Worm (Caenorhabditis elegans) whole organism, L1 larva: ENCODE results near the gene tsp-17.

ENCODE experiments used
- C34B4.2 ChIP-seq: sonication (generic microtip); optimal IDR thresholded peaks from 2 replicates; lab custom pipeline; 2017; ENCODE audit warnings: mild to moderate bottlenecking, missing genetic modification characterization, missing compliant biosample characterization
- F16B12.6 ChIP-seq: fragments of 150-350 bp; optimal IDR thresholded peaks from 2 replicates; lab custom pipeline; 2014; ENCODE audit warnings: missing biosample characterization, missing genetic modification characterization
- Y116A8C.19 ChIP-seq: sonication (generic microtip); optimal IDR thresholded peaks from 2 replicates; lab custom pipeline; 2016; ENCODE audit warnings: missing compliant biosample characterization, missing genetic modification characterization, borderline replicate concordance
- ceh-63 ChIP-seq: fragments of 200-800 bp; sonication (Bioruptor generic); optimal IDR thresholded peaks from 2 replicates; lab custom pipeline; 2018; ENCODE audit warnings: mild to moderate bottlenecking, missing genetic modification characterization, missing compliant biosample characterization
- ceh-90 ChIP-seq: sonication (generic microtip); optimal IDR thresholded peaks from 2 replicates; lab custom pipeline; 2016; ENCODE audit warnings: missing genetic modification characterization, missing compliant biosample characterization
- dsc-1 ChIP-seq: sonication (generic microtip); optimal IDR thresholded peaks from 2 replicates; lab custom pipeline; 2016; ENCODE audit warnings: mild to moderate bottlenecking, missing genetic modification characterization, missing compliant biosample characterization
- efl-1 ChIP-seq, 4 experiments: fragments of 150-350 bp; optimal IDR thresholded peaks in 3 of 4; peaks in 1 of 4; 1 replicate in 1 of 4; 2 replicates in 3 of 4; lab custom pipeline; 2014; ENCODE audit warnings: missing biosample characterization in 2 of 4, missing genetic modification characterization in 2 of 4, missing genetic modification reagents in 2 of 4
- egl-27 ChIP-seq, 2 experiments: fragments of 150-350 bp in 1 of 2; sonication (generic microtip); optimal IDR thresholded peaks; 3 replicates each; lab custom pipeline; 2017 to 2018; ENCODE audit warnings: missing biosample characterization in 2 of 2, missing genetic modification characterization in 2 of 2, missing genetic modification reagents in 2 of 2
- elt-2 ChIP-seq: sonication (generic microtip); optimal IDR thresholded peaks from 2 replicates; lab custom pipeline; 2016; ENCODE audit warnings: missing genetic modification characterization, mild to moderate bottlenecking, inconsistent platforms, missing compliant biosample characterization, missing genetic modification reagents
- ets-5 ChIP-seq: fragments of 200-800 bp; sonication (Bioruptor generic); IDR thresholded peaks from 2 replicates; pipeline ENCODE4 v1.3.6; 2022; ENCODE audit warnings: missing genetic modification characterization, missing compliant biosample characterization
- fkh-10 ChIP-seq: sonication (generic microtip); optimal IDR thresholded peaks from 2 replicates; lab custom pipeline; 2017; ENCODE audit warnings: missing biosample characterization, missing genetic modification reagents, missing genetic modification characterization
- fos-1 ChIP-seq: fragments of 150-350 bp; optimal IDR thresholded peaks from 2 replicates; lab custom pipeline; 2014; ENCODE audit warnings: missing biosample characterization, missing genetic modification characterization
- grh-1 ChIP-seq: fragments of 200-800 bp; sonication (Bioruptor generic); IDR thresholded peaks from 2 replicates; pipeline ENCODE4 v1.3.6; 2022; ENCODE audit warnings: missing genetic modification reagents, missing genetic modification characterization, missing compliant biosample characterization
- hlh-17 ChIP-seq: fragments of 200-800 bp; sonication (Bioruptor generic); optimal IDR thresholded peaks from 2 replicates; lab custom pipeline; 2018; ENCODE audit warnings: missing genetic modification characterization, mild to moderate bottlenecking, missing compliant biosample characterization, moderate library complexity, borderline replicate concordance
- hpl-2 ChIP-seq: fragments of 150-350 bp; optimal IDR thresholded peaks from 2 replicates; lab custom pipeline; 2014; ENCODE audit warnings: missing biosample characterization, missing genetic modification reagents, missing genetic modification characterization
- isw-1 ChIP-seq: fragments of 200-800 bp; sonication (Bioruptor generic); IDR thresholded peaks from 2 replicates; pipeline ENCODE4 v1.3.6; 2022; ENCODE audit warnings: missing genetic modification characterization, missing compliant biosample characterization
- lin-14 ChIP-seq: fragments of 200-800 bp; sonication (Bioruptor generic); optimal IDR thresholded peaks from 2 replicates; lab custom pipeline; 2018; ENCODE audit warnings: mild to moderate bottlenecking, missing genetic modification characterization, moderate library complexity, missing compliant biosample characterization
- lin-35 ChIP-seq, 2 experiments: fragments of 150-350 bp; optimal IDR thresholded peaks; 2 replicates each; lab custom pipeline; 2014; ENCODE audit warnings: missing biosample characterization in 2 of 2, missing genetic modification characterization in 2 of 2, missing genetic modification reagents in 2 of 2
- lir-3 ChIP-seq: sonication (generic microtip); optimal IDR thresholded peaks from 2 replicates; lab custom pipeline; 2016; ENCODE audit warnings: mild to moderate bottlenecking, missing genetic modification characterization, moderate library complexity, missing compliant biosample characterization; ENCODE audit not compliant: poor library complexity
- lsy-2 ChIP-seq, 2 experiments: fragments of 150-350 bp; optimal IDR thresholded peaks; 2 replicates each; lab custom pipeline; 2014; ENCODE audit warnings: missing biosample characterization in 2 of 2, missing genetic modification characterization in 2 of 2
- mdl-1 ChIP-seq, 2 experiments: fragments of 150-350 bp; optimal IDR thresholded peaks; 2 replicates each; lab custom pipeline; 2014 to 2017; ENCODE audit warnings: missing biosample characterization in 2 of 2, missing genetic modification characterization in 2 of 2, inconsistent platforms in 1 of 2
- nhr-19 ChIP-seq: fragments of 200-800 bp; sonication (Bioruptor generic); conservative IDR thresholded peaks from 2 replicates; pipeline ENCODE4 v1.3.6; 2022; ENCODE audit warnings: missing genetic modification characterization, missing compliant biosample characterization
- nhr-20 ChIP-seq: sonication (generic microtip); optimal IDR thresholded peaks from 2 replicates; lab custom pipeline; 2016; ENCODE audit warnings: mild to moderate bottlenecking, missing genetic modification characterization, missing compliant biosample characterization
- nhr-237 ChIP-seq: fragments of 150-350 bp; optimal IDR thresholded peaks from 2 replicates; lab custom pipeline; 2014; ENCODE audit warnings: missing biosample characterization, missing genetic modification characterization
- nhr-47 ChIP-seq: sonication (generic microtip); optimal IDR thresholded peaks from 2 replicates; lab custom pipeline; 2016; ENCODE audit warnings: mild to moderate bottlenecking, missing genetic modification characterization, moderate library complexity, missing compliant biosample characterization
- nhr-71 ChIP-seq: sonication (generic microtip); optimal IDR thresholded peaks from 2 replicates; lab custom pipeline; 2016; ENCODE audit warnings: mild to moderate bottlenecking, missing genetic modification characterization, moderate library complexity, missing compliant biosample characterization
- nhr-76 ChIP-seq: sonication (generic microtip); optimal IDR thresholded peaks from 2 replicates; lab custom pipeline; 2017; ENCODE audit warnings: missing biosample characterization, missing genetic modification characterization
- pag-3 ChIP-seq: sonication (generic microtip); optimal IDR thresholded peaks from 2 replicates; lab custom pipeline; 2017; ENCODE audit warnings: missing genetic modification characterization, mild to moderate bottlenecking, missing compliant biosample characterization, antibody characterized with exemption, borderline replicate concordance; ENCODE audit not compliant: insufficient read depth
- pax-3 ChIP-seq: fragments of 200-800 bp; sonication (Bioruptor generic); optimal IDR thresholded peaks from 2 replicates; lab custom pipeline; 2018; ENCODE audit warnings: mild to moderate bottlenecking, missing genetic modification characterization, moderate library complexity, missing compliant biosample characterization
- pqm-1 ChIP-seq: sonication (generic microtip); optimal IDR thresholded peaks from 3 replicates; lab custom pipeline; 2017; ENCODE audit warnings: missing biosample characterization, missing genetic modification characterization
- rnt-1 ChIP-seq: sonication (generic microtip); optimal IDR thresholded peaks from 2 replicates; lab custom pipeline; 2016; ENCODE audit warnings: mild to moderate bottlenecking, missing genetic modification characterization, moderate library complexity, missing compliant biosample characterization
- snpc-4 ChIP-seq: fragments of 150-350 bp; optimal IDR thresholded peaks from 2 replicates; lab custom pipeline; 2014; ENCODE audit warnings: missing biosample characterization, missing genetic modification characterization
- snu-23 ChIP-seq: sonication (generic microtip); optimal IDR thresholded peaks from 2 replicates; lab custom pipeline; 2016; ENCODE audit warnings: missing genetic modification characterization, missing compliant biosample characterization
- swsn-7 ChIP-seq: sonication (generic microtip); optimal IDR thresholded peaks from 2 replicates; lab custom pipeline; 2016; ENCODE audit warnings: missing genetic modification characterization, missing compliant biosample characterization
- tlp-1 ChIP-seq: fragments of 150-350 bp; optimal IDR thresholded peaks from 2 replicates; lab custom pipeline; 2014; ENCODE audit warnings: missing biosample characterization, missing genetic modification characterization
- unc-130 ChIP-seq: fragments of 150-350 bp; optimal IDR thresholded peaks from 2 replicates; lab custom pipeline; 2017; ENCODE audit warnings: missing biosample characterization, missing genetic modification characterization, inconsistent platforms
- unc-30 ChIP-seq: sonication (generic microtip); optimal IDR thresholded peaks from 2 replicates; lab custom pipeline; 2017; ENCODE audit warnings: missing biosample characterization, missing genetic modification characterization
- zag-1 ChIP-seq: fragments of 150-350 bp; optimal IDR thresholded peaks from 2 replicates; lab custom pipeline; 2014; ENCODE audit warnings: missing biosample characterization, missing genetic modification characterization
- zip-4 ChIP-seq: fragments of 200-800 bp; sonication (Bioruptor generic); optimal IDR thresholded peaks from 2 replicates; lab custom pipeline; 2018; ENCODE audit warnings: mild to moderate bottlenecking, missing genetic modification characterization, moderate library complexity, missing compliant biosample characterization
- ztf-11 ChIP-seq, 2 experiments: sonication (generic microtip); optimal IDR thresholded peaks; 2 replicates each; lab custom pipeline; 2016 to 2017; ENCODE audit warnings: missing genetic modification characterization in 2 of 2, missing biosample characterization in 1 of 2, missing compliant biosample characterization in 1 of 2
- ztf-4 ChIP-seq: fragments of 150-350 bp; optimal IDR thresholded peaks from 2 replicates; lab custom pipeline; 2014; ENCODE audit warnings: missing biosample characterization, missing genetic modification characterization

Gene tsp-17

DNA sequence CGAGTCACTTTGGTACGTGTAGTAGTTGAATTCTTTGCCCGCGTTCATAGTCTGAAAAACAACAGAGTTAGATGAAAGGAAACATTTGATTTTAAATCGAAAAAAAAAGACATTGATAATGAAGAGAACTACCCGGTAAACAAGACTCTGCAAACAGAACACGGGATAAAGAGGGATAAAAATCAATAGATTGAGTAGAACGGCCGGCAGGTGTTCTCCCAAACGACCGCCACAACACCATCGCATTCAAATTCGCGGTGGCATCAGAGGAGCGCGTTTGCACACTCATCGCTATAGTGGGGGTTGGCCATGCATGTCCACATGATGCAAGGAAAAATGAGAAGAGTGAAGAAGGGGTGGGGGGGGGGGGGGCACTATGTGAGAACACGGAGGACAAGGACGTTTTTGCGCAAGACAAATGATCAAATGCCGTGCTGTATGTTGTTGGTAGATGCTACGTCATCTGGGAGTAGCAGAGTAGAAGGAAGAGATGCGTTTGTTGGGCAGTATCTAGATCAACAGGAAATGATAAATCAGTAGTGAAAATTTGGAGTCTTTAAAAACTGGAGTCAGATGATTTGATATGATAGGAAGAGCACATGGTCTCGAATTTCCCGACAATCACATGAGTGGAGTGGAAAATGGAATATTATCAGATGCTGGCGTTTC lies 2.3 kb upstream of the tsp-17 start, which contains the start of gene tag-52 (continued):
- TF ChIP-seq hlh-17 (GFP tag; lab: Kevin White, UChicago) (no peak), Y116A8C.19 (tag; lab: Kevin White, UChicago) (no peak), dsc-1 (tag; lab: Kevin White, UChicago) (no peak), hpl-2 (GFP tag; lab: Kevin White, UChicago) (no peak), egl-27 (tag; optimal IDR thresholded peaks at IDR 0.05; lab: Kevin White, UChicago) (no peak), ztf-11 (tag; optimal IDR thresholded peaks at IDR 0.05; lab: Kevin White, UChicago) (no peak), swsn-7 (no peak)

DNA sequence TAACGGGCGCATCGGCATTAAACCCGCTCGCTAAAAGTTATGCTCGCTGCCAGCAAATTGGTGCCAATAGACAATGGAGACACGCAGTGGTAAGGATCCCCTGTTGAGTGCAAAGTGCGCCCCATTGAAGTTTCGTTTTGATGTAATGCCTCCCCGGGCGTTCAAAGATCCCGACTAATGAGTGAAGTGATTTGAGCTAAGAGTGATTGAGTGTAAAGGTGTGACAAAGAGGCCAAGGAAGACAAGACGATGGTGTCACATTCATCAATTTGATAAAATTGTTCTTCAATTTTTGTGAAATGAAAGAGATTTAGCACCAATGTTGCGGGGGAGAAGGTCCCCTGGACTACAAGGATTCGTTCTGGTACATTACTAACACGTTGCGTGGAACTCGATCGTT lies 2.1 kb downstream of the tsp-17 start:
- TF ChIP-seq hpl-2 (GFP tag; lab: Kevin White, UChicago): no peak
- no peak for TF ChIP-seq pqm-1
- TF ChIP-seq pax-3 (tag; lab: Kevin White, UChicago): no peak
- TF ChIP-seq rnt-1: peak; percentile 38
- TF ChIP-seq pag-3: peak; percentile 24

DNA sequence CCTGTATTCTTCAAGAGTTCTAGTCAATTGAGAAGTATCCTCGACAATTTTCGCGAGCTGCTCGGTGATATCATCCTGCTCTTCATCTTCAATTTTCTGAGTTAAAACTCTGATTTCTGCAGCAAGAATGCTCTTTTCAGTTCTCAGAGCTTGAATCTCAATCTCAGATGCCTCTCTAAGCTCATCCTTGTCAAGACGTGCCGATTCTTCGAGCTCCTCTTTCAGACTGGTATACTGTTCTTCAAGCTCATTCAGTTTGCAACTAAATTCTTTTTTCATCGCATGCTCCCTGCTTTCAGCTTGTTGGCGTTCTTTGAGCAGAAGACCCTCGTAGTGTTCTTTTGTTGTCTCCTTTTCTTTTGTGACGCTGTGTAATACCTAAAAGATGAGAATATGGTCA lies 5.5 kb downstream of the tsp-17 start:
- peak; percentile 67 for TF ChIP-seq ceh-63 (GFP tag; lab: Kevin White, UChicago)
- TF ChIP-seq elt-2 (tag; lab: Kevin White, UChicago): no peak
- no peak for TF ChIP-seq snpc-4 (tag; lab: Kevin White, UChicago)
- TF ChIP-seq ets-5 (GFP tag; lab: Robert Waterston, UW): no peak
- no peak for TF ChIP-seq nhr-20 (tag; lab: Kevin White, UChicago)
- TF ChIP-seq nhr-237 (tag; lab: Kevin White, UChicago): no peak
- TF ChIP-seq C34B4.2 (tag; lab: Kevin White, UChicago): no peak

DNA sequence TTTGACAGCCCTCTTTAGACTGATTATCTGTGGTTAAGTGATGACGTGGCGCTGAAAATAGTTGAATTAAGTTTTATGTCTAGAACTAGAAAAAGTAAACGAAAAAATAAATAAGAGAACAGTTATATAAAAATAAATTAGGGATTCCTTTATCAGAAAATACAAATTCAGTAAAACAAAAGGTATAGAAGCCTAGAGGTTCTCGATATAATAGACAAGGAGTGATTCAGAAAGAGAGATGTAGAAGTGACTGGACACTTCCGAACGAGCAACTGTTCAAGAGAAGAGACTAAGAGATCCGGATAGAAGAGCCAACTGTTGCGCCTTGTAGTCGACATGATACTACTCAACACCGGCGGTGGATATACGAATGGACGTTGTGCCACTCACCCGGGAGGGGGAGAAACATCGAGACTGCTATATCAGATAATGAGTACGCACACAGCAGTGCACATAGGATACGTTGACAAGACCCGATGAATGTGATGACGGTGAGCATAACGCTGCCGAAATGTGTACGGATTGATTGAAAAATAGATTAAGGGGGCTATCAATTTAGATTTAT lies 8.3 kb downstream of the tsp-17 start, which contains the start of gene tag-278:
TSS of gene tag-278 (minus strand) at position 51 of the 565 bp plus-strand sequence.
- no peak for TF ChIP-seq efl-1 (optimal IDR thresholded peaks at IDR 0.05; lab: Kevin White, UChicago)
- peak in 1 of 2 experiments; percentile 70 for TF ChIP-seq efl-1 (GFP tag; optimal IDR thresholded peaks at IDR 0.05 in 1 of 2; lab: Kevin White, UChicago)
- TF ChIP-seq nhr-71 (tag; lab: Kevin White, UChicago): peak; percentile 65
- no peak for TF ChIP-seq isw-1
- TF ChIP-seq lin-35 (GFP tag; optimal IDR thresholded peaks at IDR 0.05; lab: Kevin White, UChicago): no peak
- TF ChIP-seq rnt-1: peak; percentile 47
- no peak for TF ChIP-seq zag-1 (tag; lab: Kevin White, UChicago)
- peak in 1 of 2 experiments; percentile 12 for TF ChIP-seq mdl-1 (tag; optimal IDR thresholded peaks at IDR 0.05; lab: Kevin White, UChicago)
- peak; percentile 27; the same call in 1 of the 2 replicates for TF ChIP-seq nhr-19 (GFP tag; lab: Robert Waterston, UW)
- TF ChIP-seq snu-23 (GFP tag; lab: Kevin White, UChicago): peak; percentile 31
- no peak for TF ChIP-seq fkh-10 (GFP tag; lab: Kevin White, UChicago)
- no peak for TF ChIP-seq unc-30
- TF ChIP-seq unc-130 (tag; lab: Kevin White, UChicago): peak; percentile 17
- no peak for TF ChIP-seq tlp-1 (tag; lab: Kevin White, UChicago)
- peak in 1 of 2 experiments; percentile 9 for TF ChIP-seq lsy-2 (tag; optimal IDR thresholded peaks at IDR 0.05; lab: Kevin White, UChicago)
- TF ChIP-seq zip-4 (GFP tag; lab: Kevin White, UChicago): no peak
- TF ChIP-seq nhr-76 (tag; lab: Kevin White, UChicago): no peak
- no peak for TF ChIP-seq fos-1 (tag; lab: Kevin White, UChicago)
- TF ChIP-seq ztf-4: no peak
- no peak for TF ChIP-seq lir-3 (tag; lab: Kevin White, UChicago)
- no peak for TF ChIP-seq F16B12.6
- TF ChIP-seq nhr-47 (tag; lab: Kevin White, UChicago): peak; percentile 3
- no peak for TF ChIP-seq snpc-4 (tag; lab: Kevin White, UChicago)
- no peak for TF ChIP-seq grh-1 (GFP tag; lab: Robert Waterston, UW)
- TF ChIP-seq lin-14 (GFP tag; lab: Kevin White, UChicago): peak; percentile 67
- TF ChIP-seq ceh-63 (GFP tag; lab: Kevin White, UChicago): no peak
- no peak for TF ChIP-seq ceh-90 (tag; lab: Kevin White, UChicago)
